Fruit fly (Drosophila melanogaster) whole organism, wandering third instar larva: Measurements from ENCODE around the gene CG10959.

Source experiments
- Abd-B ChIP-seq: fragments of >200 bp; optimal IDR thresholded peaks from 2 replicates; lab custom pipeline; 2017; ENCODE audit warnings: missing biosample characterization, missing genetic modification characterization
- CG32264 ChIP-seq: fragments of 200-800 bp; sonication (Bioruptor generic); optimal IDR thresholded peaks from 2 replicates; lab custom pipeline; 2016; ENCODE audit warnings: missing biosample characterization, missing genetic modification characterization
- CG9705 ChIP-seq: fragments of 200-800 bp; sonication (Bioruptor generic); optimal IDR thresholded peaks from 2 replicates; lab custom pipeline; 2018; ENCODE audit warnings: missing biosample characterization, mild to moderate bottlenecking, missing genetic modification characterization
- CrebA ChIP-seq: fragments of 200-800 bp; sonication (Bioruptor generic); optimal IDR thresholded peaks from 2 replicates; lab custom pipeline; 2016; ENCODE audit warnings: missing biosample characterization, mild to moderate bottlenecking, missing genetic modification characterization, borderline replicate concordance
- Dfd ChIP-seq: fragments of >200 bp; optimal IDR thresholded peaks from 2 replicates; lab custom pipeline; 2017; ENCODE audit warnings: missing biosample characterization, missing genetic modification characterization
- Dif ChIP-seq: fragments of 200-275, 200-300 bp; sonication (Bioruptor generic); optimal IDR thresholded peaks from 2 replicates; lab custom pipeline; 2018; ENCODE audit warnings: missing biosample characterization, missing genetic modification characterization; ENCODE audit not compliant: partially characterized antibody
- GATAd ChIP-seq: sonication (Bioruptor generic); optimal IDR thresholded peaks from 2 replicates; lab custom pipeline; 2016; ENCODE audit warnings: missing biosample characterization, missing genetic modification characterization
- HLH106 ChIP-seq: fragments of 200-800 bp; optimal IDR thresholded peaks from 3 replicates; lab custom pipeline; 2019; ENCODE audit warnings: missing biosample characterization, mild to moderate bottlenecking, missing genetic modification characterization, moderate library complexity
- Hnf4 ChIP-seq: fragments of 200-800 bp; sonication (Bioruptor generic); optimal IDR thresholded peaks from 2 replicates; lab custom pipeline; 2016; ENCODE audit warnings: missing biosample characterization, mild to moderate bottlenecking, missing genetic modification characterization
- Hr78 ChIP-seq: fragments of >200 bp; optimal IDR thresholded peaks from 2 replicates; lab custom pipeline; 2017; ENCODE audit warnings: missing biosample characterization, missing genetic modification characterization
- Hr83 ChIP-seq: fragments of 200-300 bp; sonication (Bioruptor generic); optimal IDR thresholded peaks from 2 replicates; lab custom pipeline; 2016; ENCODE audit warnings: missing biosample characterization, mild to moderate bottlenecking, missing genetic modification characterization, moderate library complexity; ENCODE audit not compliant: poor library complexity, severe bottlenecking
- Jra ChIP-seq: sonication (Bioruptor generic); optimal IDR thresholded peaks from 2 replicates; lab custom pipeline; 2016; ENCODE audit warnings: missing biosample characterization, missing genetic modification characterization
- Mio ChIP-seq: sonication (Bioruptor generic); optimal IDR thresholded peaks from 2 replicates; lab custom pipeline; 2016; ENCODE audit warnings: missing biosample characterization, missing genetic modification characterization
- Myc ChIP-seq: fragments of >200 bp; optimal IDR thresholded peaks from 2 replicates; lab custom pipeline; 2017
- N ChIP-seq: fragments of >200 bp; optimal IDR thresholded peaks from 2 replicates; lab custom pipeline; 2018; ENCODE audit warnings: missing biosample characterization, missing external identifiers, missing genetic modification characterization
- OdsH ChIP-seq: fragments of 200-800 bp; sonication (Bioruptor generic); optimal IDR thresholded peaks from 2 replicates; lab custom pipeline; 2016; ENCODE audit warnings: missing biosample characterization, mild to moderate bottlenecking, missing genetic modification characterization
- Rel ChIP-seq, 2 experiments: fragments of 200-800 bp; sonication (Bioruptor generic) in 1 of 2; optimal IDR thresholded peaks; 2 replicates in 1 of 2; 3 replicates in 1 of 2; lab custom pipeline; 2016 to 2019; ENCODE audit warnings: mild to moderate bottlenecking in 2 of 2, missing biosample characterization in 2 of 2, missing genetic modification characterization in 2 of 2, moderate library complexity in 1 of 2
- Sp1 ChIP-seq: fragments of 200-800 bp; sonication (Bioruptor generic); optimal IDR thresholded peaks from 3 replicates; lab custom pipeline; 2019; ENCODE audit warnings: missing biosample characterization, mild to moderate bottlenecking, missing genetic modification characterization, moderate library complexity
- Vsx2 ChIP-seq: fragments of 200-300, 225-300 bp; sonication (Bioruptor generic); optimal IDR thresholded peaks from 2 replicates; lab custom pipeline; 2018; ENCODE audit warnings: missing biosample characterization, missing genetic modification characterization; ENCODE audit not compliant: partially characterized antibody
- br ChIP-seq: fragments of 200-800 bp; sonication (Bioruptor generic); optimal IDR thresholded peaks from 2 replicates; lab custom pipeline; 2016; ENCODE audit warnings: missing biosample characterization, missing genetic modification characterization
- brk ChIP-seq: fragments of 200-800 bp; sonication (Bioruptor generic); optimal IDR thresholded peaks from 2 replicates; lab custom pipeline; 2016; ENCODE audit warnings: missing biosample characterization, mild to moderate bottlenecking, missing genetic modification characterization
- dl ChIP-seq, 2 experiments: fragments of 175-275, 200-275 bp in 1 of 2; fragments of 200-275 bp in 1 of 2; sonication (Bioruptor generic); optimal IDR thresholded peaks; lab custom pipeline; 2018; ENCODE audit warnings: mild to moderate bottlenecking in 2 of 2, missing biosample characterization in 2 of 2, missing genetic modification characterization in 2 of 2, moderate library complexity in 2 of 2; ENCODE audit not compliant: partially characterized antibody in 2 of 2, insufficient read depth in 1 of 2
- dmrt93B ChIP-seq: fragments of 200-800 bp; sonication (Bioruptor generic); optimal IDR thresholded peaks from 2 replicates; lab custom pipeline; 2018; ENCODE audit warnings: missing biosample characterization, mild to moderate bottlenecking, missing genetic modification characterization
- dsf ChIP-seq: sonication (Bioruptor generic); optimal IDR thresholded peaks from 2 replicates; lab custom pipeline; 2016; ENCODE audit warnings: missing biosample characterization, missing genetic modification characterization, borderline replicate concordance
- ey ChIP-seq: fragments of 200-800 bp; sonication (Bioruptor generic); optimal IDR thresholded peaks from 2 replicates; lab custom pipeline; 2016; ENCODE audit warnings: missing biosample characterization, missing genetic modification characterization
- foxo ChIP-seq, 2 experiments: fragments of 200-800 bp; sonication (Bioruptor generic); optimal IDR thresholded peaks; 2 replicates in 1 of 2; 3 replicates in 1 of 2; lab custom pipeline; 2016 to 2017; ENCODE audit warnings: missing biosample characterization in 2 of 2, missing genetic modification characterization in 2 of 2
- fru ChIP-seq: fragments of 200-800 bp; sonication (Bioruptor generic); optimal IDR thresholded peaks from 3 replicates; lab custom pipeline; 2016; ENCODE audit warnings: missing biosample characterization, mild to moderate bottlenecking, missing genetic modification characterization
- h ChIP-seq: fragments of 200-800 bp; sonication (Bioruptor generic); optimal IDR thresholded peaks from 3 replicates; lab custom pipeline; 2016; ENCODE audit warnings: missing biosample characterization, mild to moderate bottlenecking, missing genetic modification characterization
- jim ChIP-seq: fragments of 175-275, 200-325 bp; sonication (Bioruptor generic); optimal IDR thresholded peaks from 2 replicates; lab custom pipeline; 2016; ENCODE audit warnings: missing biosample characterization, mild to moderate bottlenecking, missing genetic modification characterization
- lola ChIP-seq: fragments of >200 bp; optimal IDR thresholded peaks from 2 replicates; lab custom pipeline; 2017; ENCODE audit warnings: missing biosample characterization, missing genetic modification characterization
- pan ChIP-seq: fragments of >200 bp; optimal IDR thresholded peaks from 2 replicates; lab custom pipeline; 2017
- psq ChIP-seq: fragments of 200-800 bp; sonication (Bioruptor generic); optimal IDR thresholded peaks from 3 replicates; lab custom pipeline; 2017; ENCODE audit warnings: missing biosample characterization, mild to moderate bottlenecking, missing genetic modification characterization, moderate library complexity
- rgr ChIP-seq: fragments of 200-800 bp; sonication (Bioruptor generic); optimal IDR thresholded peaks from 3 replicates; lab custom pipeline; 2016; ENCODE audit warnings: missing biosample characterization, mild to moderate bottlenecking, missing genetic modification characterization
- sage ChIP-seq: fragments of 200-800 bp; sonication (Bioruptor generic); optimal IDR thresholded peaks from 2 replicates; lab custom pipeline; 2016; ENCODE audit warnings: missing biosample characterization, mild to moderate bottlenecking, missing genetic modification characterization
- sv ChIP-seq: fragments of 200-800 bp; sonication (Bioruptor generic); optimal IDR thresholded peaks from 3 replicates; lab custom pipeline; 2016; ENCODE audit warnings: missing biosample characterization, missing genetic modification characterization
- tai ChIP-seq: sonication (Bioruptor generic); optimal IDR thresholded peaks from 2 replicates; lab custom pipeline; 2016; ENCODE audit warnings: missing biosample characterization, missing genetic modification characterization
- usp ChIP-seq: fragments of >200 bp; optimal IDR thresholded peaks from 2 replicates; lab custom pipeline; 2017; ENCODE audit warnings: missing biosample characterization, missing genetic modification characterization
- woc ChIP-seq: sonication (Bioruptor generic); optimal IDR thresholded peaks from 2 replicates; lab custom pipeline; 2016; ENCODE audit warnings: missing biosample characterization, mild to moderate bottlenecking, missing genetic modification characterization

Gene CG10959

DNA sequence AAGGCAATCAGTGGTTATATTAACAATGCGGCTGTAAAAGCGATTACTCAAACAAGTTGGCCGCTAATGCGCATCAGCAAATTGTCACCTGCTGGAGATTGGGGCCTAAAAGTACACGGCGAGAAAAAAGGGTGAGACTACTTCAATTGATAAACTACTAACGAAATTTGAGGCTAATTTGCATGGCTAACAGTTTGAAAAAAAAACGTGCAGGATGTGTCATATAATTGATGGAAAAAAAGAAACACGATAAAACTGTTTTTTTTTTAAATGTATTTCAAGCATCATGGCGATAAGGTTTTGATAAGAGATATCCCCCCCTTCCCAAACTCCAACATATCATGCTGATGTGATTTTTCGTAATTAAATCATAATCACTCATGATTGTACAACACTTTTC is 35.9 kb upstream of the CG10959 start (continued):
- TF ChIP-seq ey (GFP tag; lab: Kevin White, UChicago): peak; percentile 53
- no peak for TF ChIP-seq br (GFP tag; lab: Kevin White, UChicago)
- no peak for TF ChIP-seq N (GFP tag; lab: Kevin White, UChicago)

DNA sequence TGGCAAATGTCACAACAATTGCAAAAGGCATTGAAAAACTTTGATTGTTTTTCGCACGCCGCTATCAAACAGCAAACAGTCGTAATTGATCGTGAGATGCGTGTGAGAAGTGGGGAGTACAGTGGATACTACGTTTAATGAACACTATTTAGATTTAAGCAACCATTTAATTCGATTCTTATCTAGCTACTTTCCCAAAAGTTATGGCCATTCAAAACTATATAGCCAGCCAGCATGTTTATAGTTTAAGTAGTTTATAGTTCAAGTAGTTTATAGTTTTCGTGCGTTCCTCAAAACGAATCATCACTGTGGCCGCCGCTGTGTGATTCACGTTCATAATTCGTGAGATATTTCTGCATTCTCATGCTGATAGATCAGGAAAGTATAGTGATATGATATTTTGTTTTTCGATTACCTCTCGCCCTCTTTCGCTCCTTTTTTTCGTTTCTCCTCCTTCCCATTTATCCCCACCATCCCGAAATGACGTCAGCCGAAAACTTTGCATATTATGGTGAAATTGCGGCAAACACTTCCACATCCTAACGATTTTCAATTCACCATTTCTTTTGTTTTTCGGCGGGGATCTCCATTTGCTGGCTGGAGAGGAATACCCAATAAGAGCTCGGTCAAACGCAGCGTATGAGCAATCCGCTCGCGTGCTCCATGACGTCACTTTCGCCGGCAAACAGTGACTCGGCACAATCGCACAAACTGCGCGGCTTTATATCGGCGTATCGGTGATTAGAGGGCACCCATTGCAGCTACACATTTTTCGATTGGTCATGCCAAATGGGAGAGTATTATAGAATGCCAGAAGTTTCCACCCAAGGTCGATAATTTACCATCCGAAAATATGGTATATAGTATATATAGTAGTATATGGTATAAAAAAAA is 35.0 kb upstream of the CG10959 start:
- TF ChIP-seq jim: no peak
- no peak for TF ChIP-seq dsf
- TF ChIP-seq br (GFP tag; lab: Kevin White, UChicago): peak; percentile 47
- TF ChIP-seq OdsH: no peak
- no peak for TF ChIP-seq Abd-B
- no peak for TF ChIP-seq Jra
- TF ChIP-seq usp: no peak
- TF ChIP-seq lola (GFP tag; lab: Kevin White, UChicago): no peak
- no peak for TF ChIP-seq GATAd
- TF ChIP-seq Myc (lab: Kevin White, UChicago): no peak
- TF ChIP-seq tai (GFP tag; lab: Kevin White, UChicago): no peak
- no peak for TF ChIP-seq brk (GFP tag; lab: Kevin White, UChicago)
- no peak for TF ChIP-seq Vsx2 (GFP tag; lab: Kevin White, UChicago)
- TF ChIP-seq ey (GFP tag; lab: Kevin White, UChicago): peak; percentile 17
- no peak for TF ChIP-seq CG32264 (GFP tag; lab: Kevin White, UChicago)
- no peak for TF ChIP-seq CG9705 (GFP tag; lab: Kevin White, UChicago)
- no peak for TF ChIP-seq dl (GFP tag; optimal IDR thresholded peaks at IDR 0.05; lab: Kevin White, UChicago; ENCODE audit: insufficient read depth in 1 of 2, partially characterized antibody in 2 of 2)
- TF ChIP-seq Hnf4 (GFP tag; lab: Kevin White, UChicago): peak; percentile 27
- peak; percentile 29 for TF ChIP-seq sv
- TF ChIP-seq CrebA: no peak
- TF ChIP-seq woc (GFP tag; lab: Kevin White, UChicago): no peak
- TF ChIP-seq Dif: no peak
- TF ChIP-seq HLH106 (tag; lab: Kevin White, UChicago): peak; percentile 22
- TF ChIP-seq Rel (GFP tag; optimal IDR thresholded peaks at IDR 0.05; lab: Kevin White, UChicago): no peak
- TF ChIP-seq Rel (tag; optimal IDR thresholded peaks at IDR 0.05; lab: Kevin White, UChicago): peak; percentile 91
- TF ChIP-seq fru (GFP tag; lab: Kevin White, UChicago): peak; percentile 42
- TF ChIP-seq N (GFP tag; lab: Kevin White, UChicago): no peak
- no peak for TF ChIP-seq sage (GFP tag; lab: Kevin White, UChicago)
- TF ChIP-seq h: peak; percentile 46
- no peak for TF ChIP-seq pan (lab: Kevin White, UChicago)
- no peak for TF ChIP-seq dmrt93B (GFP tag; lab: Kevin White, UChicago)
- no peak for TF ChIP-seq Mio
- no peak for TF ChIP-seq Sp1 (GFP tag; lab: Kevin White, UChicago)
- TF ChIP-seq Dfd (GFP tag; lab: Kevin White, UChicago): no peak
- TF ChIP-seq Hr78: no peak
- TF ChIP-seq foxo (GFP tag; optimal IDR thresholded peaks at IDR 0.05; lab: Kevin White, UChicago): peak in 1 of 2 experiments; percentile 58
- peak; percentile 33 for TF ChIP-seq rgr
- peak; percentile 36 for TF ChIP-seq psq (GFP tag; lab: Kevin White, UChicago)
- TF ChIP-seq Hr83: no peak
- TF ChIP-seq, all 38 proteins: peak for 11
